Worm (Caenorhabditis elegans) whole organism, L3 larva: ENCODE measurements around the gene clc-5.

Source experiments
- R02D3.7 ChIP-seq: fragments of 150-350 bp; optimal IDR thresholded peaks from 2 replicates; lab custom pipeline; 2014; ENCODE audit warnings: missing biosample characterization, missing genetic modification characterization
- aly-2 ChIP-seq: fragments of 150-350 bp; optimal IDR thresholded peaks from 2 replicates; lab custom pipeline; 2014; ENCODE audit warnings: missing biosample characterization, missing genetic modification characterization
- daf-12 ChIP-seq: fragments of 150-350 bp; optimal IDR thresholded peaks from 2 replicates; lab custom pipeline; 2014; ENCODE audit warnings: missing biosample characterization, missing genetic modification reagents, missing genetic modification characterization
- egl-27 ChIP-seq: sonication (generic microtip); optimal IDR thresholded peaks from 4 replicates; lab custom pipeline; 2017; ENCODE audit warnings: missing biosample characterization, missing genetic modification reagents, missing genetic modification characterization
- elt-2 ChIP-seq: sonication (generic microtip); optimal IDR thresholded peaks from 2 replicates; lab custom pipeline; 2016; ENCODE audit warnings: missing genetic modification reagents, mild to moderate bottlenecking, missing genetic modification characterization, missing compliant biosample characterization
- lsy-12 ChIP-seq: sonication (generic microtip); optimal IDR thresholded peaks from 2 replicates; lab custom pipeline; 2016; ENCODE audit warnings: mild to moderate bottlenecking, missing genetic modification characterization, missing compliant biosample characterization
- mdl-1 ChIP-seq: fragments of 150-350 bp; optimal IDR thresholded peaks from 2 replicates; lab custom pipeline; 2014; ENCODE audit warnings: missing biosample characterization, missing genetic modification characterization
- nfya-1 ChIP-seq: sonication (generic microtip); optimal IDR thresholded peaks from 2 replicates; lab custom pipeline; 2017; ENCODE audit warnings: missing genetic modification characterization, mild to moderate bottlenecking, missing compliant biosample characterization, antibody characterized with exemption, moderate library complexity; ENCODE audit not compliant: insufficient read depth
- nhr-11 ChIP-seq: fragments of 150-350 bp; optimal IDR thresholded peaks from 2 replicates; lab custom pipeline; 2014; ENCODE audit warnings: missing biosample characterization, missing genetic modification characterization
- nhr-23 ChIP-seq: fragments of 150-350 bp; optimal IDR thresholded peaks from 2 replicates; lab custom pipeline; 2014; ENCODE audit warnings: missing biosample characterization, missing genetic modification reagents, missing genetic modification characterization
- nhr-67 ChIP-seq: fragments of 150-350 bp; optimal IDR thresholded peaks from 2 replicates; lab custom pipeline; 2014; ENCODE audit warnings: missing biosample characterization, missing genetic modification characterization
- skn-1 ChIP-seq: fragments of 150-350 bp; optimal IDR thresholded peaks from 2 replicates; lab custom pipeline; 2014; ENCODE audit warnings: missing biosample characterization, missing genetic modification characterization
- unc-39 ChIP-seq: sonication (generic microtip); optimal IDR thresholded peaks from 4 replicates; lab custom pipeline; 2017; ENCODE audit warnings: missing biosample characterization, missing genetic modification characterization

DNA sequence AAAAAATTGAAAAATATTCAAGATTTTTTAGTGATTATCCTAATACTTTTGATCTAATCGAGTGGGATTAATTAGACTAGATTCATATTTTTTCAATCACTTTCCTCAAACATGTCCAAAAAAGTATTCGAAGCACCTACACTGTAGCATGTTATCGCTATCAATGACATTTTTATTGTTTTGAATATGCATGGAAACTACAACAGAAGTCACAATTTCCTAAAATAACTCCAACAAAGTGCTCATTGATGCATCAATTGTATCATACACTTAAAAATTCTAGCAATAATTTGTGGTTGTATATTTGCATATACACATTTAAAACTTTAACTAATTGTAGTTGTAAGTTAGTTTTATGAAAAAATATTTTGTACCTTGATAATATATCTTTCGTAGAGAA lies 6.7 kb downstream of the clc-5 start:
- no peak for TF ChIP-seq unc-39 (tag; lab: Kevin White, UChicago)
- TF ChIP-seq nhr-67 (tag; lab: Kevin White, UChicago): no peak
- TF ChIP-seq nfya-1 (tag; lab: Kevin White, UChicago): no peak
- TF ChIP-seq lsy-12 (tag; lab: Kevin White, UChicago): no peak
- TF ChIP-seq nhr-23: no peak
- TF ChIP-seq egl-27: no peak
- peak; percentile 34 for TF ChIP-seq elt-2 (tag; lab: Kevin White, UChicago)
- TF ChIP-seq R02D3.7 (tag; lab: Kevin White, UChicago): no peak
- no peak for TF ChIP-seq nhr-11 (tag; lab: Kevin White, UChicago)
- TF ChIP-seq skn-1 (tag; lab: Kevin White, UChicago): no peak
- TF ChIP-seq mdl-1 (tag; lab: Kevin White, UChicago): no peak
- no peak for TF ChIP-seq aly-2
- TF ChIP-seq daf-12 (tag; lab: Kevin White, UChicago): no peak
